Worm (Caenorhabditis elegans): ENCODE results near the gene ZK616.3.

The ZK616.3 gene

DNA sequence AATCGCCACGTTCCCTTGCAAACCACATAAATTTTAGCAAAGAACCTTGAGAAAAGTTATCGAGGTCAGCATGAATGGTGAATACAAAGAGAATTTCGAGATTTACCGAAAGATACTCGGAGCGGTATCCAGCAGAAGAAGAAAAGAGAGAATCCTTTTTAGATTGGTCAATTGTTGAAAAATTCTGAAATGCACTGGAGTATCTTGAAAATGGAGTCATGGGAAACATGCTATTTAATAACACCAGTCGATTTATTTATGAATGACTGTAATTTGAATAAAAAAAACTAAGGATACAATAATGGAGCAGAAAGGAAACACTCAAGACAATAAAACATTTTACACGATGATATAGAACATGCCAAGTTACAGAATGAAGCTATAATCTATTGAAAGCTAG is 6.9 kb upstream of the ZK616.3 start (continued):
- peak; percentile 67 for TF ChIP-seq hrde-1 (tag; optimal IDR thresholded peaks at IDR 0.05; ENCODE audit: borderline replicate concordance)
- peak; percentile 64; the same call in 1 of the 2 replicates for TF ChIP-seq madf-6 (GFP tag; IDR thresholded peaks at IDR 0.05)
- no peak for TF ChIP-seq let-607 (tag; optimal IDR thresholded peaks at IDR 0.05)
- TF ChIP-seq hmg-20 (GFP tag; IDR thresholded peaks at IDR 0.05): no peak
- TF ChIP-seq Y67H2A.10 (GFP tag; conservative IDR thresholded peaks at IDR 0.05): no peak
- TF ChIP-seq D2030.7 (GFP tag; IDR thresholded peaks at IDR 0.05): no peak; the same call in 1 of the 2 replicates
- no peak for TF ChIP-seq mes-4 (tag; optimal IDR thresholded peaks at IDR 0.05)
- peak; percentile 32 for TF ChIP-seq lsl-1 (GFP tag; optimal IDR thresholded peaks at IDR 0.05)
- TF ChIP-seq him-1 (tag; optimal IDR thresholded peaks at IDR 0.05): no peak
- peak; percentile 57 for TF ChIP-seq lin-54 (GFP tag; optimal IDR thresholded peaks at IDR 0.05)
- TF ChIP-seq chd-7 (tag; optimal IDR thresholded peaks at IDR 0.05): peak; percentile 15
- no peak for TF ChIP-seq repo-1 (tag; optimal IDR thresholded peaks at IDR 0.05)
- peak; percentile 70; the same call in 1 of the 2 replicates for TF ChIP-seq ekl-4 (GFP tag; IDR thresholded peaks at IDR 0.05)
- no peak for TF ChIP-seq sptf-2 (GFP tag; optimal IDR thresholded peaks at IDR 0.05)
- TF ChIP-seq ztf-22 (GFP tag; optimal IDR thresholded peaks at IDR 0.05): no peak
- TF ChIP-seq K12H6.12 (tag; optimal IDR thresholded peaks at IDR 0.05): no peak
- TF ChIP-seq F23B12.7 (tag; optimal IDR thresholded peaks at IDR 0.05; ENCODE audit: insufficient read depth): no peak
- no peak for TF ChIP-seq pha-4 (tag; optimal IDR thresholded peaks at IDR 0.05)
- TF ChIP-seq somi-1 (GFP tag; optimal IDR thresholded peaks at IDR 0.05): no peak
- no peak for TF ChIP-seq lin-26 (GFP tag; IDR thresholded peaks at IDR 0.05)
- no peak for TF ChIP-seq egl-44 (GFP tag; IDR thresholded peaks at IDR 0.05)
- TF ChIP-seq snpc-3.4 (tag; optimal IDR thresholded peaks at IDR 0.05): peak; percentile 28
- TF ChIP-seq die-1 (tag; optimal IDR thresholded peaks at IDR 0.05): no peak
- no peak for TF ChIP-seq cebp-2 (GFP tag; IDR thresholded peaks at IDR 0.05)
- no peak for TF ChIP-seq B0019.2 (GFP tag; conservative IDR thresholded peaks at IDR 0.05)
- TF ChIP-seq snpc-1.3 (tag; optimal IDR thresholded peaks at IDR 0.05; ENCODE audit: insufficient read depth): peak; percentile 71
- TF ChIP-seq tlf-1 (GFP tag; optimal IDR thresholded peaks at IDR 0.05): peak; percentile 24
- 0 out of 2 replicates have a peak, but pooled peaks have one; percentile 13 for TF ChIP-seq pbrm-1 (GFP tag; IDR thresholded peaks at IDR 0.05)
- no peak for TF ChIP-seq ceh-40 (GFP tag; IDR thresholded peaks at IDR 0.05)
- no peak for TF ChIP-seq C17E4.6 (GFP tag; IDR thresholded peaks at IDR 0.05)
- TF ChIP-seq Y56A3A.18 (GFP tag; IDR thresholded peaks at IDR 0.05): 0 out of 2 replicates have a peak, but pooled peaks have one; percentile 27
- no peak for TF ChIP-seq sdz-38 (tag; optimal IDR thresholded peaks at IDR 0.05)
- no peak for TF ChIP-seq ZK185.1 (tag; optimal IDR thresholded peaks at IDR 0.05; ENCODE audit: poor library complexity, severe bottlenecking)
- TF ChIP-seq efl-1 (GFP tag; optimal IDR thresholded peaks at IDR 0.05): no peak
- TF ChIP-seq hlh-12 (tag; optimal IDR thresholded peaks at IDR 0.05): no peak
- no peak for TF ChIP-seq ceh-91 (GFP tag; IDR thresholded peaks at IDR 0.05)
- no peak for TF ChIP-seq tbx-9 (tag; optimal IDR thresholded peaks at IDR 0.05; ENCODE audit: borderline replicate concordance)
- TF ChIP-seq C06A6.2 (GFP tag; conservative IDR thresholded peaks at IDR 0.05): no peak
- TF ChIP-seq nhr-179 (tag; optimal IDR thresholded peaks at IDR 0.05): no peak
- TF ChIP-seq nhr-80 (tag; optimal IDR thresholded peaks at IDR 0.05): no peak
- no peak for TF ChIP-seq dpl-1 (GFP tag; optimal IDR thresholded peaks at IDR 0.05)
- TF ChIP-seq Y79H2A.3 (GFP tag; conservative IDR thresholded peaks at IDR 0.05): no peak
- TF ChIP-seq F49E8.2 (tag; optimal IDR thresholded peaks at IDR 0.05; ENCODE audit: insufficient read depth): peak; percentile 48
- no peak for TF ChIP-seq snpc-1.1 (tag; optimal IDR thresholded peaks at IDR 0.05; ENCODE audit: insufficient read depth)
- TF ChIP-seq atf-7 (tag; optimal IDR thresholded peaks at IDR 0.05): no peak
- TF ChIP-seq nhr-27 (tag; optimal IDR thresholded peaks at IDR 0.05): no peak
- no peak for TF ChIP-seq ztf-26 (tag; optimal IDR thresholded peaks at IDR 0.05)
- TF ChIP-seq ceh-27 (GFP tag; optimal IDR thresholded peaks at IDR 0.05): no peak

All from whole organism, young adult.